Fruit fly (Drosophila melanogaster) whole organism, wandering third instar larva: ENCODE data around the gene bbg.
A peak's percentile ranks its signal among the peaks of the same experiment; 100 is the strongest.

Source experiments
- Abd-B ChIP-seq: fragments of >200 bp; optimal IDR thresholded peaks from 2 replicates; lab custom pipeline; 2017; ENCODE audit warnings: missing biosample characterization, missing genetic modification characterization
- CG32264 ChIP-seq: fragments of 200-800 bp; sonication (Bioruptor generic); optimal IDR thresholded peaks from 2 replicates; lab custom pipeline; 2016; ENCODE audit warnings: missing biosample characterization, missing genetic modification characterization
- CG9705 ChIP-seq: fragments of 200-800 bp; sonication (Bioruptor generic); optimal IDR thresholded peaks from 2 replicates; lab custom pipeline; 2018; ENCODE audit warnings: missing biosample characterization, mild to moderate bottlenecking, missing genetic modification characterization
- CrebA ChIP-seq: fragments of 200-800 bp; sonication (Bioruptor generic); optimal IDR thresholded peaks from 2 replicates; lab custom pipeline; 2016; ENCODE audit warnings: missing biosample characterization, mild to moderate bottlenecking, missing genetic modification characterization, borderline replicate concordance
- Dfd ChIP-seq: fragments of >200 bp; optimal IDR thresholded peaks from 2 replicates; lab custom pipeline; 2017; ENCODE audit warnings: missing biosample characterization, missing genetic modification characterization
- Dif ChIP-seq: fragments of 200-275, 200-300 bp; sonication (Bioruptor generic); optimal IDR thresholded peaks from 2 replicates; lab custom pipeline; 2018; ENCODE audit warnings: missing biosample characterization, missing genetic modification characterization; ENCODE audit not compliant: partially characterized antibody
- GATAd ChIP-seq: sonication (Bioruptor generic); optimal IDR thresholded peaks from 2 replicates; lab custom pipeline; 2016; ENCODE audit warnings: missing biosample characterization, missing genetic modification characterization
- HLH106 ChIP-seq: fragments of 200-800 bp; optimal IDR thresholded peaks from 3 replicates; lab custom pipeline; 2019; ENCODE audit warnings: missing biosample characterization, mild to moderate bottlenecking, missing genetic modification characterization, moderate library complexity
- Hnf4 ChIP-seq: fragments of 200-800 bp; sonication (Bioruptor generic); optimal IDR thresholded peaks from 2 replicates; lab custom pipeline; 2016; ENCODE audit warnings: missing biosample characterization, mild to moderate bottlenecking, missing genetic modification characterization
- Hr78 ChIP-seq: fragments of >200 bp; optimal IDR thresholded peaks from 2 replicates; lab custom pipeline; 2017; ENCODE audit warnings: missing biosample characterization, missing genetic modification characterization
- Hr83 ChIP-seq: fragments of 200-300 bp; sonication (Bioruptor generic); optimal IDR thresholded peaks from 2 replicates; lab custom pipeline; 2016; ENCODE audit warnings: missing biosample characterization, mild to moderate bottlenecking, missing genetic modification characterization, moderate library complexity; ENCODE audit not compliant: poor library complexity, severe bottlenecking
- Jra ChIP-seq: sonication (Bioruptor generic); optimal IDR thresholded peaks from 2 replicates; lab custom pipeline; 2016; ENCODE audit warnings: missing biosample characterization, missing genetic modification characterization
- Mio ChIP-seq: sonication (Bioruptor generic); optimal IDR thresholded peaks from 2 replicates; lab custom pipeline; 2016; ENCODE audit warnings: missing biosample characterization, missing genetic modification characterization
- Myc ChIP-seq: fragments of >200 bp; optimal IDR thresholded peaks from 2 replicates; lab custom pipeline; 2017
- N ChIP-seq: fragments of >200 bp; optimal IDR thresholded peaks from 2 replicates; lab custom pipeline; 2018; ENCODE audit warnings: missing biosample characterization, missing external identifiers, missing genetic modification characterization
- OdsH ChIP-seq: fragments of 200-800 bp; sonication (Bioruptor generic); optimal IDR thresholded peaks from 2 replicates; lab custom pipeline; 2016; ENCODE audit warnings: missing biosample characterization, mild to moderate bottlenecking, missing genetic modification characterization
- Rel ChIP-seq, 2 experiments: fragments of 200-800 bp; sonication (Bioruptor generic) in 1 of 2; optimal IDR thresholded peaks; 2 replicates in 1 of 2; 3 replicates in 1 of 2; lab custom pipeline; 2016 to 2019; ENCODE audit warnings: mild to moderate bottlenecking in 2 of 2, missing biosample characterization in 2 of 2, missing genetic modification characterization in 2 of 2, moderate library complexity in 1 of 2
- Sp1 ChIP-seq: fragments of 200-800 bp; sonication (Bioruptor generic); optimal IDR thresholded peaks from 3 replicates; lab custom pipeline; 2019; ENCODE audit warnings: missing biosample characterization, mild to moderate bottlenecking, missing genetic modification characterization, moderate library complexity
- Vsx2 ChIP-seq: fragments of 200-300, 225-300 bp; sonication (Bioruptor generic); optimal IDR thresholded peaks from 2 replicates; lab custom pipeline; 2018; ENCODE audit warnings: missing biosample characterization, missing genetic modification characterization; ENCODE audit not compliant: partially characterized antibody
- br ChIP-seq: fragments of 200-800 bp; sonication (Bioruptor generic); optimal IDR thresholded peaks from 2 replicates; lab custom pipeline; 2016; ENCODE audit warnings: missing biosample characterization, missing genetic modification characterization
- brk ChIP-seq: fragments of 200-800 bp; sonication (Bioruptor generic); optimal IDR thresholded peaks from 2 replicates; lab custom pipeline; 2016; ENCODE audit warnings: missing biosample characterization, mild to moderate bottlenecking, missing genetic modification characterization
- dl ChIP-seq, 2 experiments: fragments of 175-275, 200-275 bp in 1 of 2; fragments of 200-275 bp in 1 of 2; sonication (Bioruptor generic); optimal IDR thresholded peaks; lab custom pipeline; 2018; ENCODE audit warnings: mild to moderate bottlenecking in 2 of 2, missing biosample characterization in 2 of 2, missing genetic modification characterization in 2 of 2, moderate library complexity in 2 of 2; ENCODE audit not compliant: partially characterized antibody in 2 of 2, insufficient read depth in 1 of 2
- dmrt93B ChIP-seq: fragments of 200-800 bp; sonication (Bioruptor generic); optimal IDR thresholded peaks from 2 replicates; lab custom pipeline; 2018; ENCODE audit warnings: missing biosample characterization, mild to moderate bottlenecking, missing genetic modification characterization
- dsf ChIP-seq: sonication (Bioruptor generic); optimal IDR thresholded peaks from 2 replicates; lab custom pipeline; 2016; ENCODE audit warnings: missing biosample characterization, missing genetic modification characterization, borderline replicate concordance
- ey ChIP-seq: fragments of 200-800 bp; sonication (Bioruptor generic); optimal IDR thresholded peaks from 2 replicates; lab custom pipeline; 2016; ENCODE audit warnings: missing biosample characterization, missing genetic modification characterization
- foxo ChIP-seq, 2 experiments: fragments of 200-800 bp; sonication (Bioruptor generic); optimal IDR thresholded peaks; 2 replicates in 1 of 2; 3 replicates in 1 of 2; lab custom pipeline; 2016 to 2017; ENCODE audit warnings: missing biosample characterization in 2 of 2, missing genetic modification characterization in 2 of 2
- fru ChIP-seq: fragments of 200-800 bp; sonication (Bioruptor generic); optimal IDR thresholded peaks from 3 replicates; lab custom pipeline; 2016; ENCODE audit warnings: missing biosample characterization, mild to moderate bottlenecking, missing genetic modification characterization
- h ChIP-seq: fragments of 200-800 bp; sonication (Bioruptor generic); optimal IDR thresholded peaks from 3 replicates; lab custom pipeline; 2016; ENCODE audit warnings: missing biosample characterization, mild to moderate bottlenecking, missing genetic modification characterization
- jim ChIP-seq: fragments of 175-275, 200-325 bp; sonication (Bioruptor generic); optimal IDR thresholded peaks from 2 replicates; lab custom pipeline; 2016; ENCODE audit warnings: missing biosample characterization, mild to moderate bottlenecking, missing genetic modification characterization
- lola ChIP-seq: fragments of >200 bp; optimal IDR thresholded peaks from 2 replicates; lab custom pipeline; 2017; ENCODE audit warnings: missing biosample characterization, missing genetic modification characterization
- pan ChIP-seq: fragments of >200 bp; optimal IDR thresholded peaks from 2 replicates; lab custom pipeline; 2017
- psq ChIP-seq: fragments of 200-800 bp; sonication (Bioruptor generic); optimal IDR thresholded peaks from 3 replicates; lab custom pipeline; 2017; ENCODE audit warnings: missing biosample characterization, mild to moderate bottlenecking, missing genetic modification characterization, moderate library complexity
- rgr ChIP-seq: fragments of 200-800 bp; sonication (Bioruptor generic); optimal IDR thresholded peaks from 3 replicates; lab custom pipeline; 2016; ENCODE audit warnings: missing biosample characterization, mild to moderate bottlenecking, missing genetic modification characterization
- sage ChIP-seq: fragments of 200-800 bp; sonication (Bioruptor generic); optimal IDR thresholded peaks from 2 replicates; lab custom pipeline; 2016; ENCODE audit warnings: missing biosample characterization, mild to moderate bottlenecking, missing genetic modification characterization
- sv ChIP-seq: fragments of 200-800 bp; sonication (Bioruptor generic); optimal IDR thresholded peaks from 3 replicates; lab custom pipeline; 2016; ENCODE audit warnings: missing biosample characterization, missing genetic modification characterization
- tai ChIP-seq: sonication (Bioruptor generic); optimal IDR thresholded peaks from 2 replicates; lab custom pipeline; 2016; ENCODE audit warnings: missing biosample characterization, missing genetic modification characterization
- usp ChIP-seq: fragments of >200 bp; optimal IDR thresholded peaks from 2 replicates; lab custom pipeline; 2017; ENCODE audit warnings: missing biosample characterization, missing genetic modification characterization
- woc ChIP-seq: sonication (Bioruptor generic); optimal IDR thresholded peaks from 2 replicates; lab custom pipeline; 2016; ENCODE audit warnings: missing biosample characterization, mild to moderate bottlenecking, missing genetic modification characterization

Gene bbg

dm6 chr3L:14565134-14565587 is 29.1 kb upstream of the bbg start:
- no peak for TF ChIP-seq dl (GFP tag; optimal IDR thresholded peaks at IDR 0.05; lab: Kevin White, UChicago; ENCODE audit: insufficient read depth in 1 of 2, partially characterized antibody in 2 of 2)
- no peak for TF ChIP-seq foxo (GFP tag; optimal IDR thresholded peaks at IDR 0.05; lab: Kevin White, UChicago)
- TF ChIP-seq GATAd (GFP tag; lab: Kevin White, UChicago) = no peak
- TF ChIP-seq CrebA (GFP tag; lab: Kevin White, UChicago) = no peak
- TF ChIP-seq Hr78 (GFP tag; lab: Kevin White, UChicago) = no peak
- no peak for TF ChIP-seq OdsH

- TF ChIP-seq Vsx2 (GFP tag; lab: Kevin White, UChicago) = no peak
- TF ChIP-seq OdsH = peak; percentile 70
- no peak for TF ChIP-seq Myc (lab: Kevin White, UChicago)
- peak; percentile 46 for TF ChIP-seq Jra (GFP tag; lab: Kevin White, UChicago)
- no peak for TF ChIP-seq CG32264 (GFP tag; lab: Kevin White, UChicago)
- TF ChIP-seq dsf (GFP tag; lab: Kevin White, UChicago) = peak; percentile 51
- no peak for TF ChIP-seq psq (GFP tag; lab: Kevin White, UChicago)
- TF ChIP-seq lola (GFP tag; lab: Kevin White, UChicago) = no peak
- TF ChIP-seq Rel (GFP tag; optimal IDR thresholded peaks at IDR 0.05; lab: Kevin White, UChicago) = no peak
- no peak for TF ChIP-seq Rel (tag; optimal IDR thresholded peaks at IDR 0.05; lab: Kevin White, UChicago)
- TF ChIP-seq brk (GFP tag; lab: Kevin White, UChicago) = peak; percentile 14
- TF ChIP-seq usp = no peak
- no peak for TF ChIP-seq Dfd (GFP tag; lab: Kevin White, UChicago)
- TF ChIP-seq dmrt93B (GFP tag; lab: Kevin White, UChicago) = peak; percentile 38
- no peak for TF ChIP-seq HLH106 (tag; lab: Kevin White, UChicago)
- no peak for TF ChIP-seq sv (GFP tag; lab: Kevin White, UChicago)
- TF ChIP-seq Hnf4 = peak; percentile 74
- TF ChIP-seq GATAd (GFP tag; lab: Kevin White, UChicago) = peak; percentile 21
- TF ChIP-seq Mio (GFP tag; lab: Kevin White, UChicago) = no peak
- TF ChIP-seq sage (GFP tag; lab: Kevin White, UChicago) = no peak
- peak; percentile 36 for TF ChIP-seq CG9705 (GFP tag; lab: Kevin White, UChicago)
- TF ChIP-seq tai (GFP tag; lab: Kevin White, UChicago) = peak; percentile 57
- TF ChIP-seq ey = peak; percentile 26
- peak; percentile 36 for TF ChIP-seq jim (GFP tag; lab: Kevin White, UChicago)
- TF ChIP-seq h = peak; percentile 63
- no peak for TF ChIP-seq Dif (GFP tag; lab: Kevin White, UChicago)
- TF ChIP-seq Abd-B (GFP tag; lab: Kevin White, UChicago) = no peak
- TF ChIP-seq Hr78 (GFP tag; lab: Kevin White, UChicago) = no peak
- no peak for TF ChIP-seq woc
- TF ChIP-seq Sp1 (GFP tag; lab: Kevin White, UChicago) = no peak
- TF ChIP-seq CrebA (GFP tag; lab: Kevin White, UChicago) = no peak
- peak in 1 of 2 experiments; percentile 59 for TF ChIP-seq foxo (GFP tag; optimal IDR thresholded peaks at IDR 0.05; lab: Kevin White, UChicago)
- TF ChIP-seq pan = no peak
- TF ChIP-seq Hr83 (GFP tag; lab: Kevin White, UChicago) = peak; percentile 93
- no peak for TF ChIP-seq N (GFP tag; lab: Kevin White, UChicago)
- TF ChIP-seq rgr (GFP tag; lab: Kevin White, UChicago) = peak; percentile 78
- TF ChIP-seq br (GFP tag; lab: Kevin White, UChicago) = peak; percentile 61
- no peak for TF ChIP-seq dl (GFP tag; optimal IDR thresholded peaks at IDR 0.05; lab: Kevin White, UChicago; ENCODE audit: insufficient read depth in 1 of 2, partially characterized antibody in 2 of 2)
- TF ChIP-seq fru (GFP tag; lab: Kevin White, UChicago) = no peak
Observed at dm6 chr3L:14564404-14564803, 28.3 kb upstream of the bbg start.
